Worm (Caenorhabditis elegans): ENCODE data around the gene col-40.

ce11 chrII:1130241-1130640 lies 23.5 kb upstream of the col-40 start:
- TF ChIP-seq flt-1 (GFP tag; IDR thresholded peaks at IDR 0.05) = no peak
- TF ChIP-seq tab-1 (GFP tag; IDR thresholded peaks at IDR 0.05) = no peak
- no peak for TF ChIP-seq ref-1 (GFP tag; conservative IDR thresholded peaks at IDR 0.05)

Data from whole organism, midembryonic.